Worm (Caenorhabditis elegans): ENCODE results near the gene str-149.

str-149 gene

DNA sequence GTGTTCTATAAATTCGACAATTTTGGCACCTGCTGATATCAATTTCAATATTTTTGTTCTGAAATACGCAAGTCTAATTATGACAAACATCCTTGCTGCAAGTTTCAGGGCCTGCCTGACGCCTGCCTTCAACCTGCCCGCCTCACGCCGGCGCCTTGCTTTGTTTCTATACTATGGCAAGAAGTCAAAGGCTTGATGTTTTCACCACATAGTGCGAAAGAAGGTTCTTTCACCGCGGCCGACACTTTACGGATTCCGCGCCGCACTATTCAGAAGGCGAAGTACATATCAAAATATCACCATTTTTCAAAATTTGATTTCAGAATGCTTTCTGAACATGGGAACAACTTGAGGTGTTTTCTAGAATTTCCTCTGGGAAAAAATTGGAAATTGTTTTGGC is 16.2 kb downstream of the str-149 start:
- TF ChIP-seq sma-3 (GFP tag; optimal IDR thresholded peaks at IDR 0.05) (no peak), peb-1 (tag; optimal IDR thresholded peaks at IDR 0.05) (no peak), sem-4 (tag; optimal IDR thresholded peaks at IDR 0.05) (no peak), unc-39 (tag; optimal IDR thresholded peaks at IDR 0.05) (no peak), mdl-1 (tag; optimal IDR thresholded peaks at IDR 0.05) (no peak), C34F6.9 (tag; optimal IDR thresholded peaks at IDR 0.05) (no peak), R02D3.7 (tag; optimal IDR thresholded peaks at IDR 0.05) (no peak), elt-3 (tag; optimal IDR thresholded peaks at IDR 0.05) (no peak), nhr-77 (tag; optimal IDR thresholded peaks at IDR 0.05) (no peak), ceh-82 (tag; optimal IDR thresholded peaks at IDR 0.05) (no peak), ztf-4 (tag; optimal IDR thresholded peaks at IDR 0.05) (no peak), fos-1 (tag; optimal IDR thresholded peaks at IDR 0.05) (no peak), alr-1 (tag; optimal IDR thresholded peaks at IDR 0.05) (no peak), nhr-11 (tag; optimal IDR thresholded peaks at IDR 0.05) (no peak), nhr-21 (tag; optimal IDR thresholded peaks at IDR 0.05) (no peak), unc-55 (GFP tag; optimal IDR thresholded peaks at IDR 0.05) (no peak), egl-27 (tag; optimal IDR thresholded peaks at IDR 0.05) (no peak), ztf-1 (GFP tag; conservative IDR thresholded peaks at IDR 0.05) (no peak)

DNA sequence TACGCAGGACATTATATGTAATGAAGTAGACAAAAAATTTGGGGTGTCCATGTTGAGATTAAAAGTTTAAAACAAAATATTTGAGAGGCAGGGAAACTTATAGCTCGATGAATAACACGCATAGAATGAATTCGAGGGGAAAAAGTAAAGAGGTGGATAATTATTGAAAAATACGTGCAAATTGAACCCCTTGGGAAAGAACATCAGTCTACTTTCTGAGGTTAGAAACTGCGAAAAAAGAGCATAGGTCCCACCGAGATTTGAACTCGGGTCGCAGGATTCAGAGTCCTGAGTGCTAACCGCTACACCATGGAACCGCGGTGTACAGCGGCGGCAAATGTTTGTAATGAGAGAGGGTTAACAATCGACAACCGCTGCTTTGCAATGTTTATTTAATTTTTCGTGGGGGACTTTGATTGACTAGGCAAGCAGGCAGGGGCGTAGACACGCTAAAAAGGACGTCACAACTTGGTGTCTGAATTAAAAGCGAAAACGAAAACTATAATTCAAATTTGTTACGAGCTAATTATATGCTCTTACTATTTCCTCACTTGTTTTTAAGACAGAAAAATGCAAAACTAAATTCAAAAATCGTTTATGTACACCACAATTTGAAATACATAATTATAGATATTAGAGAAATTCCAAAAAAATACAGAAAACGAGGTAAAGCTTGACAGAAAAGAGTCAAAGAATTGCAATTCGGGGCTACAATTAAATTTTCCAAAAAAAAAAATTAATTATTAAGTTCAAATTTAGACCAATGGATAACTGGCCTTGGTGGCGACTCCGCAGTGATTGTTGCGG is 18.9 kb downstream of the str-149 start, which contains the start of gene srh-269:
TSS of gene srh-269 (minus strand) at position 51 of the 807 bp plus-strand sequence.
- TF ChIP-seq ztf-4 (tag; optimal IDR thresholded peaks at IDR 0.05) (peak; percentile 16), sma-3 (GFP tag; optimal IDR thresholded peaks at IDR 0.05) (peak; percentile 42), lsy-2 (tag; optimal IDR thresholded peaks at IDR 0.05) (peak; percentile 27 to 63), sem-4 (tag; optimal IDR thresholded peaks at IDR 0.05) (no peak), Y55F3AM.14 (GFP tag; optimal IDR thresholded peaks at IDR 0.05) (peak; percentile 72), fos-1 (tag; optimal IDR thresholded peaks at IDR 0.05) (peak; percentile 40), C34F6.9 (tag; optimal IDR thresholded peaks at IDR 0.05) (peak; percentile 36), nhr-21 (tag; optimal IDR thresholded peaks at IDR 0.05) (peak; percentile 47), mdl-1 (tag; optimal IDR thresholded peaks at IDR 0.05) (no peak), F13H6.1 (tag; optimal IDR thresholded peaks at IDR 0.05) (peak; percentile 55), ama-1 (optimal IDR thresholded peaks at IDR 0.05) (peak; percentile 90), R02D3.7 (tag; optimal IDR thresholded peaks at IDR 0.05) (no peak), nhr-6 (tag; optimal IDR thresholded peaks at IDR 0.05) (peak; percentile 12), mbf-1 (tag; optimal IDR thresholded peaks at IDR 0.05) (no peak), gmeb-1 (tag; optimal IDR thresholded peaks at IDR 0.05) (peak; percentile 52), nhr-129 (tag; optimal IDR thresholded peaks at IDR 0.05) (peak; percentile 76), lin-11 (tag; optimal IDR thresholded peaks at IDR 0.05) (no peak), snpc-4 (tag; optimal IDR thresholded peaks at IDR 0.05) (peak; percentile 30), blmp-1 (tag; optimal IDR thresholded peaks at IDR 0.05; ENCODE audit: insufficient read depth) (no peak), sma-9 (GFP tag; optimal IDR thresholded peaks at IDR 0.05) (peak; percentile 54), sma-9 (tag; optimal IDR thresholded peaks at IDR 0.05) (no peak), lin-13 (GFP tag; optimal IDR thresholded peaks at IDR 0.05) (peak; percentile 52), crh-2 (tag; optimal IDR thresholded peaks at IDR 0.05) (peak; percentile 13)

ce11 chrV:16592947-16593791 is 19.9 kb downstream of the str-149 start:
- TF ChIP-seq R02D3.7 (tag; optimal IDR thresholded peaks at IDR 0.05) (no peak), nhr-12 (tag; optimal IDR thresholded peaks at IDR 0.05) (no peak), Y55F3AM.14 (GFP tag; optimal IDR thresholded peaks at IDR 0.05) (peak; percentile 31), gmeb-1 (tag; optimal IDR thresholded peaks at IDR 0.05) (peak; percentile 47), ama-1 (optimal IDR thresholded peaks at IDR 0.05) (peak; percentile 26), crh-2 (tag; optimal IDR thresholded peaks at IDR 0.05) (peak; percentile 34), lsy-2 (tag; optimal IDR thresholded peaks at IDR 0.05) (no peak), alr-1 (tag; optimal IDR thresholded peaks at IDR 0.05) (no peak), nhr-129 (tag; optimal IDR thresholded peaks at IDR 0.05) (no peak), fos-1 (tag; optimal IDR thresholded peaks at IDR 0.05) (peak; percentile 43), sma-9 (GFP tag; optimal IDR thresholded peaks at IDR 0.05) (peak; percentile 41), sma-9 (tag; optimal IDR thresholded peaks at IDR 0.05) (no peak), ztf-4 (tag; optimal IDR thresholded peaks at IDR 0.05) (no peak)
